Fruit fly (Drosophila melanogaster) whole organism, prepupa: Measurements from ENCODE around the gene CG34432.

Experiments used
- CG10631 ChIP-seq: fragments of 200-800 bp; sonication (Bioruptor generic); optimal IDR thresholded peaks from 2 replicates; lab custom pipeline; 2016; ENCODE audit warnings: missing biosample characterization, missing genetic modification characterization
- CG11294 ChIP-seq: fragments of 200-800 bp; sonication (Bioruptor generic); IDR thresholded peaks from 2 replicates; pipeline ENCODE4 v1.3.6; 2022; ENCODE audit warnings: missing biosample characterization, missing genetic modification characterization
- CG11762 ChIP-seq: fragments of 200-800 bp; sonication (Bioruptor generic); optimal IDR thresholded peaks from 3 replicates; lab custom pipeline; 2016; ENCODE audit warnings: missing biosample characterization, missing genetic modification characterization; ENCODE audit not compliant: insufficient read depth
- CG15336 ChIP-seq: fragments of 200-800 bp; sonication (Bioruptor generic); IDR thresholded peaks from 2 replicates; pipeline ENCODE4 v1.3.6; 2022; ENCODE audit warnings: missing biosample characterization, missing genetic modification characterization
- CG16779 ChIP-seq: fragments of 200-800 bp; sonication (Bioruptor generic); optimal IDR thresholded peaks from 3 replicates; lab custom pipeline; 2017; ENCODE audit warnings: missing biosample characterization, mild to moderate bottlenecking, missing genetic modification characterization
- CG31627 ChIP-seq: fragments of 200-800 bp; sonication (Bioruptor generic); optimal IDR thresholded peaks from 3 replicates; lab custom pipeline; 2016; ENCODE audit warnings: missing biosample characterization, missing genetic modification characterization
- CG32006 ChIP-seq: fragments of 200-800 bp; sonication (Bioruptor generic); optimal IDR thresholded peaks from 3 replicates; lab custom pipeline; 2017; ENCODE audit warnings: missing biosample characterization, mild to moderate bottlenecking, missing genetic modification characterization
- CG3919 ChIP-seq: fragments of 200-800 bp; sonication (Bioruptor generic); optimal IDR thresholded peaks from 3 replicates; lab custom pipeline; 2016; ENCODE audit warnings: missing biosample characterization, missing genetic modification characterization
- CG4318 ChIP-seq: fragments of 200-800 bp; sonication (Bioruptor generic); optimal IDR thresholded peaks from 3 replicates; lab custom pipeline; 2017; ENCODE audit warnings: missing biosample characterization, mild to moderate bottlenecking, missing genetic modification characterization
- CG6276 ChIP-seq: fragments of 200-800 bp; sonication (Bioruptor generic); optimal IDR thresholded peaks from 2 replicates; lab custom pipeline; 2017; ENCODE audit warnings: missing biosample characterization, mild to moderate bottlenecking, missing genetic modification characterization
- CG6792 ChIP-seq: fragments of 200-800 bp; sonication (Bioruptor generic); optimal IDR thresholded peaks from 3 replicates; lab custom pipeline; 2016; ENCODE audit warnings: missing biosample characterization, missing genetic modification characterization
- CG6808 ChIP-seq: fragments of 200-800 bp; sonication (Bioruptor generic); optimal IDR thresholded peaks from 3 replicates; lab custom pipeline; 2017; ENCODE audit warnings: missing biosample characterization, missing genetic modification characterization, mild to moderate bottlenecking, moderate library complexity, missing genetic modification reagents
- CG6854 ChIP-seq: fragments of 200-800 bp; sonication (Bioruptor generic); optimal IDR thresholded peaks from 2 replicates; lab custom pipeline; 2017; ENCODE audit warnings: missing biosample characterization, mild to moderate bottlenecking, missing genetic modification characterization
- CG7368 ChIP-seq: fragments of 200-800 bp; sonication (Bioruptor generic); optimal IDR thresholded peaks from 3 replicates; lab custom pipeline; 2016; ENCODE audit warnings: missing biosample characterization, missing genetic modification characterization
- CG8319 ChIP-seq: fragments of 200-800 bp; sonication (Bioruptor generic); optimal IDR thresholded peaks from 3 replicates; lab custom pipeline; 2016; ENCODE audit warnings: missing biosample characterization, missing genetic modification characterization
- CG9139 ChIP-seq: fragments of 200-800 bp; sonication (Bioruptor generic); optimal IDR thresholded peaks from 3 replicates; lab custom pipeline; 2017; ENCODE audit warnings: missing biosample characterization, mild to moderate bottlenecking, missing genetic modification characterization
- Eip75B ChIP-seq: fragments of 200-800 bp; sonication (Bioruptor generic); optimal IDR thresholded peaks from 3 replicates; lab custom pipeline; 2016; ENCODE audit warnings: missing biosample characterization, missing genetic modification characterization
- Eip78C ChIP-seq: fragments of 200-800 bp; sonication (Bioruptor generic); peaks from one replicate; lab custom pipeline; 2016; ENCODE audit warnings: missing biosample characterization, missing genetic modification characterization
- Eip93F ChIP-seq: fragments of 200-800 bp; sonication (Bioruptor generic); optimal IDR thresholded peaks from 2 replicates; lab custom pipeline; 2016; ENCODE audit warnings: missing biosample characterization, mild to moderate bottlenecking, missing genetic modification characterization
- Ets21C ChIP-seq: fragments of 200-800 bp; sonication (Bioruptor generic); optimal IDR thresholded peaks from 3 replicates; lab custom pipeline; 2016; ENCODE audit warnings: missing biosample characterization, missing genetic modification characterization
- Ets96B ChIP-seq: fragments of 200-800 bp; optimal IDR thresholded peaks from 2 replicates; lab custom pipeline; 2019; ENCODE audit warnings: missing biosample characterization, mild to moderate bottlenecking, missing genetic modification characterization, moderate library complexity
- Hr39 ChIP-seq: fragments of 200-800 bp; sonication (Bioruptor generic); optimal IDR thresholded peaks from 2 replicates; lab custom pipeline; 2016; ENCODE audit warnings: missing biosample characterization, missing genetic modification characterization
- Hr4 ChIP-seq: fragments of 200-800 bp; sonication (Bioruptor generic); optimal IDR thresholded peaks from 3 replicates; lab custom pipeline; 2016; ENCODE audit warnings: missing biosample characterization, missing genetic modification characterization
- OdsH ChIP-seq: fragments of 200-800 bp; sonication (Bioruptor generic); optimal IDR thresholded peaks from 3 replicates; lab custom pipeline; 2016; ENCODE audit warnings: missing biosample characterization, missing genetic modification characterization
- Smox ChIP-seq: fragments of 200-800 bp; sonication (Bioruptor generic); optimal IDR thresholded peaks from 3 replicates; lab custom pipeline; 2016; ENCODE audit warnings: missing biosample characterization, missing genetic modification characterization
- Sox14 ChIP-seq: fragments of 200-800 bp; sonication (Bioruptor generic); optimal IDR thresholded peaks from 3 replicates; lab custom pipeline; 2016; ENCODE audit warnings: missing biosample characterization, missing genetic modification characterization
- acj6 ChIP-seq: fragments of 200-800 bp; sonication (Bioruptor generic); optimal IDR thresholded peaks from 3 replicates; lab custom pipeline; 2016; ENCODE audit warnings: missing biosample characterization, missing genetic modification characterization
- cyc ChIP-seq: fragments of 200-800 bp; sonication (Bioruptor generic); optimal IDR thresholded peaks from 3 replicates; lab custom pipeline; 2016; ENCODE audit warnings: missing biosample characterization, missing genetic modification characterization
- dac ChIP-seq: fragments of 200-800 bp; sonication (Bioruptor generic); optimal IDR thresholded peaks from 2 replicates; lab custom pipeline; 2017; ENCODE audit warnings: missing biosample characterization, mild to moderate bottlenecking, missing genetic modification characterization
- dsx ChIP-seq: fragments of 200-800 bp; optimal IDR thresholded peaks from 3 replicates; lab custom pipeline; 2019; ENCODE audit warnings: missing biosample characterization, mild to moderate bottlenecking, missing genetic modification characterization, moderate library complexity; ENCODE audit not compliant: poor library complexity, severe bottlenecking
- esn ChIP-seq: fragments of 200-800 bp; sonication (Bioruptor generic); optimal IDR thresholded peaks from 2 replicates; lab custom pipeline; 2016; ENCODE audit warnings: missing biosample characterization, mild to moderate bottlenecking, missing genetic modification characterization, moderate library complexity
- fd59A ChIP-seq: fragments of 200-800 bp; sonication (Bioruptor generic); optimal IDR thresholded peaks from 2 replicates; lab custom pipeline; 2017; ENCODE audit warnings: missing biosample characterization, mild to moderate bottlenecking, missing genetic modification characterization, missing genetic modification reagents
- fd85E ChIP-seq: fragments of 200-800 bp; sonication (Bioruptor generic); optimal IDR thresholded peaks from 3 replicates; lab custom pipeline; 2016; ENCODE audit warnings: missing biosample characterization, missing genetic modification characterization
- fkh ChIP-seq: fragments of 200-800 bp; sonication (Bioruptor generic); optimal IDR thresholded peaks from 3 replicates; lab custom pipeline; 2017; ENCODE audit warnings: missing biosample characterization, mild to moderate bottlenecking, missing genetic modification characterization, moderate library complexity
- lz ChIP-seq: fragments of 200-800 bp; sonication (Bioruptor generic); optimal IDR thresholded peaks from 3 replicates; lab custom pipeline; 2016; ENCODE audit warnings: missing biosample characterization, missing genetic modification characterization
- pdm3 ChIP-seq: fragments of 200-800 bp; sonication (Bioruptor generic); optimal IDR thresholded peaks from 3 replicates; lab custom pipeline; 2016; ENCODE audit warnings: missing biosample characterization, missing genetic modification characterization
- salr ChIP-seq, 2 experiments: fragments of 200-800 bp; sonication (Bioruptor generic); optimal IDR thresholded peaks; 3 replicates each; lab custom pipeline; 2016 to 2018; ENCODE audit warnings: missing biosample characterization in 2 of 2, missing genetic modification characterization in 2 of 2, mild to moderate bottlenecking in 1 of 2
- spab ChIP-seq: fragments of 200-800 bp; sonication (Bioruptor generic); optimal IDR thresholded peaks from 2 replicates; lab custom pipeline; 2017; ENCODE audit warnings: missing biosample characterization, mild to moderate bottlenecking, missing genetic modification characterization, missing genetic modification reagents
- svp ChIP-seq: fragments of 200-800 bp; sonication (Bioruptor generic); peaks from one replicate; lab custom pipeline; 2016; ENCODE audit warnings: missing biosample characterization, missing genetic modification characterization

Gene CG34432

dm6 chr3R:30621806-30622205 is 27.1 kb upstream of the CG34432 start, which contains the start of gene CG44954:
CG44954 (minus strand) TSS chr3R:30621906.
- TF ChIP-seq CG32006 (GFP tag; lab: Kevin White, UChicago): no peak
- no peak for TF ChIP-seq CG31627 (GFP tag; lab: Kevin White, UChicago)
- TF ChIP-seq CG4318: no peak
- TF ChIP-seq CG11762 (GFP tag; lab: Kevin White, UChicago): no peak
- TF ChIP-seq, all 60 proteins: peak for 0

- TF ChIP-seq spab: no peak
- no peak for TF ChIP-seq salr (GFP tag; optimal IDR thresholded peaks at IDR 0.05; lab: Kevin White, UChicago)
- TF ChIP-seq, all 60 proteins: peak for 0
Observed at dm6 chr3R:30628928-30629327, 20.0 kb upstream of the CG34432 start, which contains the start of gene CG2267. CG2267 (minus strand) TSS chr3R:30629028.

- TF ChIP-seq CG32006 (GFP tag; lab: Kevin White, UChicago): peak; percentile 6
- TF ChIP-seq CG3919 (GFP tag; lab: Kevin White, UChicago): peak; percentile 8
- peak; percentile 6 for TF ChIP-seq svp (GFP tag; lab: Kevin White, UChicago)
- peak; percentile 9 for TF ChIP-seq CG10631 (GFP tag; lab: Kevin White, UChicago)
- no peak for TF ChIP-seq CG6808 (GFP tag; lab: Kevin White, UChicago)
- no peak for TF ChIP-seq CG15336 (GFP tag; lab: Robert Waterston, UW)
Observed at dm6 chr3R:30643240-30643639, 5.7 kb upstream of the CG34432 start.

dm6 chr3R:30645780-30646179 is 3.2 kb upstream of the CG34432 start, which contains the start of gene CG31013:
CG31013 (minus strand) TSS chr3R:30645880.
- no peak for TF ChIP-seq Ets96B (tag; lab: Kevin White, UChicago)
- TF ChIP-seq CG11294 (GFP tag; lab: Robert Waterston, UW): no peak
- no peak for TF ChIP-seq CG6276 (GFP tag; lab: Kevin White, UChicago)
- TF ChIP-seq fd85E: no peak
- no peak for TF ChIP-seq fd59A (GFP tag; lab: Kevin White, UChicago)
- no peak for TF ChIP-seq CG10631 (GFP tag; lab: Kevin White, UChicago)
- no peak for TF ChIP-seq Ets21C

- no peak for TF ChIP-seq CG16779 (tag; lab: Kevin White, UChicago)
- TF ChIP-seq salr (GFP tag; optimal IDR thresholded peaks at IDR 0.05; lab: Kevin White, UChicago): no peak
- TF ChIP-seq CG8319: no peak
- no peak for TF ChIP-seq Hr4 (GFP tag; lab: Kevin White, UChicago)
- TF ChIP-seq fd59A (GFP tag; lab: Kevin White, UChicago): no peak
- TF ChIP-seq Ets96B (tag; lab: Kevin White, UChicago): no peak
- no peak for TF ChIP-seq Smox (GFP tag; lab: Kevin White, UChicago)
- TF ChIP-seq svp (GFP tag; lab: Kevin White, UChicago): no peak
- no peak for TF ChIP-seq CG31627 (GFP tag; lab: Kevin White, UChicago)
- TF ChIP-seq Eip93F (GFP tag; lab: Kevin White, UChicago): no peak
- no peak for TF ChIP-seq OdsH
- TF ChIP-seq cyc: no peak
- TF ChIP-seq esn (GFP tag; lab: Kevin White, UChicago): no peak
- TF ChIP-seq acj6 (GFP tag; lab: Kevin White, UChicago): no peak
- TF ChIP-seq pdm3: no peak
- TF ChIP-seq CG10631 (GFP tag; lab: Kevin White, UChicago): no peak
- no peak for TF ChIP-seq CG6854
- no peak for TF ChIP-seq CG6792 (GFP tag; lab: Kevin White, UChicago)
Observed at dm6 chr3R:30648451-30648850, 500 bp upstream of the CG34432 start, which contains the start of gene PH4alphaPV. PH4alphaPV (minus strand) TSS chr3R:30648551.

dm6 chr3R:30649661-30650060 is 710 bp downstream of the CG34432 start, which contains the start of gene CG34433:
CG34433 (plus strand) TSS chr3R:30649961.
- TF ChIP-seq lz (GFP tag; lab: Kevin White, UChicago): no peak
- TF ChIP-seq CG7368 (GFP tag; lab: Kevin White, UChicago): no peak
- TF ChIP-seq CG9139 (GFP tag; lab: Kevin White, UChicago): no peak
- TF ChIP-seq Eip78C (GFP tag; lab: Kevin White, UChicago): no peak
- no peak for TF ChIP-seq CG6276 (GFP tag; lab: Kevin White, UChicago)
- TF ChIP-seq svp (GFP tag; lab: Kevin White, UChicago): no peak
- no peak for TF ChIP-seq OdsH
- TF ChIP-seq Sox14 (GFP tag; lab: Kevin White, UChicago): no peak
- TF ChIP-seq Eip75B (GFP tag; lab: Kevin White, UChicago): no peak
- TF ChIP-seq Ets21C: no peak
- no peak for TF ChIP-seq CG6854
- no peak for TF ChIP-seq fkh (GFP tag; lab: Kevin White, UChicago)
- no peak for TF ChIP-seq CG10631 (GFP tag; lab: Kevin White, UChicago)
- no peak for TF ChIP-seq Hr39
- TF ChIP-seq fd59A (GFP tag; lab: Kevin White, UChicago): no peak
- no peak for TF ChIP-seq spab
- no peak for TF ChIP-seq Ets96B (tag; lab: Kevin White, UChicago)
- no peak for TF ChIP-seq dsx
- TF ChIP-seq dac (GFP tag; lab: Kevin White, UChicago): no peak
